Fruit fly (Drosophila melanogaster): Measurements from ENCODE around the gene CG4611.
A peak's percentile ranks its signal among the peaks of the same experiment; 100 is the strongest.

Gene CG4611

DNA sequence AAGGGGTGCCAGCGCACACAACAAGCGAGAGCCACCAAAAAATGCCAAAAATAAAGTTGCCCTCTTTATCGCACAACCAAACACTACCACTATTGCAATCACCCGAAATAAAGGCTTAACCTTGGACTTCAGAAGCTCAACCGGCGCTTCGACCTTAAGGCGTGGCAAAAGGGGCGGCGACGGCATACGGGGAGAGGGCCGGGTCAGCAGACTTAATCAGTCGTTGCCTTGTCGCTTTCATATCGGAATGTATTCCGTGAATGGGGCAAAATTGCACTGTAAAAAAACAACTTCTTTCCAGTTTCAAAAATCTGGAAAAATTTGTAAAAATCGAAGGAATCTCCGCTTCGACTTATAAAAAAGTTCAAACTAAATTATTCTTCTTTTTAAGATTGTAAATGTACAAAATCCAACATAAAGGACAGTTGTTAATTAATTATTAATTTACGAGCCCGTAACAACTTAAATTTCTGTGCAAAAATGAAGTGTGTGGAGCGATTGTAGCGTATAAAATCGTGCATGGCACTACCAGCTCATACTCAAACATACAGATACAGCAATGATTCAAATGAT, 46.9 kb downstream of the CG4611 start:
- TF ChIP-seq CG8301 (tag; optimal IDR thresholded peaks at IDR 0.05): peak; percentile 18
- peak; percentile 47 for TF ChIP-seq EcR (GFP tag; optimal IDR thresholded peaks at IDR 0.05)
- peak; percentile 40 for TF ChIP-seq CG8159 (tag; optimal IDR thresholded peaks at IDR 0.05)
- TF ChIP-seq Ets98B (GFP tag; IDR thresholded peaks at IDR 0.05): no peak
- TF ChIP-seq CG13204 (GFP tag; optimal IDR thresholded peaks at IDR 0.05): no peak
- peak; percentile 1 for TF ChIP-seq CG34367 (tag; optimal IDR thresholded peaks at IDR 0.05)
- peak; percentile 18 for TF ChIP-seq Pif1A (GFP tag; optimal IDR thresholded peaks at IDR 0.05)
- no peak for TF ChIP-seq CG9948 (tag; optimal IDR thresholded peaks at IDR 0.05)
- peak; percentile 13 for TF ChIP-seq CG17806 (tag; optimal IDR thresholded peaks at IDR 0.05)
- peak; percentile 49 for TF ChIP-seq Snoo (tag; optimal IDR thresholded peaks at IDR 0.05)
- TF ChIP-seq CG10348 (GFP tag; IDR thresholded peaks at IDR 0.05): no peak
- no peak for TF ChIP-seq rn (GFP tag; IDR thresholded peaks at IDR 0.05)
- TF ChIP-seq CG15710 (tag; optimal IDR thresholded peaks at IDR 0.05): peak; percentile 20

DNA sequence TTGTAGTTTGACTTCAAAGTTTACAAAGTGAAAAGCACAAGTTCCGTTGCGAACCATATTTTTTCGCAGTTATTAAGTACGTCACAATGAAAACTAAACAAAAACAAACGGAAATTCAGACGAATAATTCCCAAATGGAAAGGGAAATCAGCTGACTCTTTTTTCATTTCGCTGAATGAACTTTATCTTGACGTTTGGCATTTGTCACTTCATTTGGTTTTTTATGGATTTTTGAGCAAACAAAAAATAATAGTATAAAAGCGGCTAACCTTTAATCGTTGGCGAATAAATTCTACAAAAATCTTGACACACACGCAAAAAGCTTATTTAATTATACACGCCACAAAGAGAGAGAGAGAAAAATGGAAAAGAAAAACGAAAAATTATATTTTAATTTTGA, 47.5 kb downstream of the CG4611 start:
- TF ChIP-seq Snoo (tag; optimal IDR thresholded peaks at IDR 0.05) (no peak), CG4496 (GFP tag; IDR thresholded peaks at IDR 0.05) (no peak), CG15710 (tag; optimal IDR thresholded peaks at IDR 0.05) (no peak), CG32121 (GFP tag; IDR thresholded peaks at IDR 0.05) (no peak), CG13204 (GFP tag; optimal IDR thresholded peaks at IDR 0.05) (no peak)

DNA sequence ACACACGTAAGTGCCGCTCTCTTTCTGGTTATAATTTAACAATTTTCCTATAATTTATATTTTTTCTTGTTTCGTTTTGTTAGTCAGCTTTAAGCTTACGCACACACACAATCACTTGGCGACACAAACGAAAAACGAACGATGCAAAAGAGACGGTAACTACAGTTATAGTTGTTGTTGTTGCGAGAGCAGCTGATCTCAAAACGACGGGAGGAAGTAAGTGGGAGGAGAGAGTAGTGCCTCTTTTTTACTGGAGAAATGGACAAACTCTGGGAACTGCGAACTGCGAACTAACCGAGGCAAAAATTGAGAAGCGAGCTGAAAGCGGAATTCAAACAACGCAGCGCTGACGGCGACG, 48.3 kb downstream of the CG4611 start:
- TF ChIP-seq CG9948 (tag; optimal IDR thresholded peaks at IDR 0.05): no peak
- TF ChIP-seq D1 (tag; optimal IDR thresholded peaks at IDR 0.05): no peak
- TF ChIP-seq CG10348 (GFP tag; IDR thresholded peaks at IDR 0.05): no peak
- TF ChIP-seq CG13204 (GFP tag; optimal IDR thresholded peaks at IDR 0.05): no peak
- TF ChIP-seq fd96Ca (GFP tag; IDR thresholded peaks at IDR 0.05): no peak
- TF ChIP-seq gl (tag; optimal IDR thresholded peaks at IDR 0.05): no peak
- no peak for TF ChIP-seq CG15710 (tag; optimal IDR thresholded peaks at IDR 0.05)
- peak; percentile 20 for TF ChIP-seq CG8159 (tag; optimal IDR thresholded peaks at IDR 0.05)
- TF ChIP-seq CG14655 (GFP tag; optimal IDR thresholded peaks at IDR 0.05): no peak
- no peak; the same call in 2 of the 3 replicates for TF ChIP-seq CG4496 (GFP tag; IDR thresholded peaks at IDR 0.05)
- TF ChIP-seq Ets98B (GFP tag; IDR thresholded peaks at IDR 0.05): no peak
- 0 out of 2 replicates have a peak, but pooled peaks have one; percentile 7 for TF ChIP-seq CG12605 (GFP tag; IDR thresholded peaks at IDR 0.05)
- TF ChIP-seq Snoo (tag; optimal IDR thresholded peaks at IDR 0.05): no peak
- peak; percentile 22 for TF ChIP-seq Pif1A (GFP tag; optimal IDR thresholded peaks at IDR 0.05)
- no peak for TF ChIP-seq rn (GFP tag; IDR thresholded peaks at IDR 0.05)
- TF ChIP-seq CG34367 (tag; optimal IDR thresholded peaks at IDR 0.05): no peak
- no peak for TF ChIP-seq Pif1B (GFP tag; optimal IDR thresholded peaks at IDR 0.05)
- TF ChIP-seq CG32121 (GFP tag; IDR thresholded peaks at IDR 0.05): no peak
- no peak for TF ChIP-seq CG8301 (tag; optimal IDR thresholded peaks at IDR 0.05)
- peak; percentile 49 for TF ChIP-seq EcR (GFP tag; optimal IDR thresholded peaks at IDR 0.05)
- no peak for TF ChIP-seq CG17806 (tag; optimal IDR thresholded peaks at IDR 0.05)

DNA sequence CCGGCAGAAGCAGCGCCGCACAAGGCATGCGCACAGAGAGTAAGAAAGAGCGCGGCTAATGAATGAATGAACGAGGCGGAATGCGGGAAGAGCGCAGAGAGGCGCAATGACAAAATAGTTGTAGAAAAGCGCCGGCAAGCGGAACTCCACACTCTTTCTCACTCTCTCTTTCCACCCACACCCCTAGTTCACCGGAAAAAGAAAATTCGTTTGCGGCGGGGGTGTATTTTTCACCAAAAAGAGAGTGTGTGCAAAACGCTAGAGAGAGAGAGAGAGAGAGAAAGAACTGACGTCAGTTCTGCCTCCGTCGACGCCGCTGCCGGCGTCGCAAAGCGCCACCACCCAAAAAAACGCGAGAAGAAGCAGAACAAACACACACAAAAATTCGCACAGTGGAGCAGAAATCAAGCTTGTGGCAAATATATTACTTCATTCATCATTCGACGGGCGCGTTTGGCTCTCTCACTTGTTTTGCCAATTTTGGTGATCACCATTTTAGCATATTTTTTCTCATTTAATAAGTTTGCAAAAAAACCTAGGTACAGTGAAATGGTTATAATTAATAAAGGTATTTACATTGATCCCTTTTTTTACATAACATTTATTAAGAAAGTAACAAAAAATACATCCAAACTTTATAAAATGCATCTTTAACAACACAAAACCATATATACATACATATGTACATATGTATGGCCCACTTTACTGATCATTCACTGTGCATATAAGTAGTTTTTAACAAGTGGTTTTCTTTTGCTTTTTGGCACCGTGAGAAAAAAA, 48.9 kb downstream of the CG4611 start:
- no peak for TF ChIP-seq CG9948 (tag; optimal IDR thresholded peaks at IDR 0.05)
- no peak for TF ChIP-seq CG8301 (tag; optimal IDR thresholded peaks at IDR 0.05)
- peak; percentile 40; the same call in 1 of the 2 replicates for TF ChIP-seq Ets98B (GFP tag; IDR thresholded peaks at IDR 0.05)
- peak; percentile 5 for TF ChIP-seq Pif1B (GFP tag; optimal IDR thresholded peaks at IDR 0.05)
- no peak for TF ChIP-seq gl (tag; optimal IDR thresholded peaks at IDR 0.05)
- TF ChIP-seq Snoo (tag; optimal IDR thresholded peaks at IDR 0.05): no peak
- TF ChIP-seq Pif1A (GFP tag; optimal IDR thresholded peaks at IDR 0.05): no peak
- TF ChIP-seq CG13204 (GFP tag; optimal IDR thresholded peaks at IDR 0.05): no peak
- no peak for TF ChIP-seq CG10348 (GFP tag; IDR thresholded peaks at IDR 0.05)
- peak; percentile 50; the same call in 1 of the 3 replicates for TF ChIP-seq CG4496 (GFP tag; IDR thresholded peaks at IDR 0.05)
- 0 out of 2 replicates have a peak, but pooled peaks have one; percentile 8 for TF ChIP-seq CG12605 (GFP tag; IDR thresholded peaks at IDR 0.05)
- TF ChIP-seq CG8159 (tag; optimal IDR thresholded peaks at IDR 0.05): no peak
- no peak for TF ChIP-seq CG34367 (tag; optimal IDR thresholded peaks at IDR 0.05)
- no peak for TF ChIP-seq CG15710 (tag; optimal IDR thresholded peaks at IDR 0.05)
- 0 out of 3 replicates have a peak, but pooled peaks have one; percentile 39 for TF ChIP-seq fd96Ca (GFP tag; IDR thresholded peaks at IDR 0.05)
- no peak for TF ChIP-seq D1 (tag; optimal IDR thresholded peaks at IDR 0.05)
- 0 out of 2 replicates have a peak, but pooled peaks have one; percentile 8 for TF ChIP-seq CG32121 (GFP tag; IDR thresholded peaks at IDR 0.05)
- no peak for TF ChIP-seq rn (GFP tag; IDR thresholded peaks at IDR 0.05)
- TF ChIP-seq EcR (GFP tag; optimal IDR thresholded peaks at IDR 0.05): no peak
- peak; percentile 17 for TF ChIP-seq CG14655 (GFP tag; optimal IDR thresholded peaks at IDR 0.05)
- no peak for TF ChIP-seq CG17806 (tag; optimal IDR thresholded peaks at IDR 0.05)

DNA sequence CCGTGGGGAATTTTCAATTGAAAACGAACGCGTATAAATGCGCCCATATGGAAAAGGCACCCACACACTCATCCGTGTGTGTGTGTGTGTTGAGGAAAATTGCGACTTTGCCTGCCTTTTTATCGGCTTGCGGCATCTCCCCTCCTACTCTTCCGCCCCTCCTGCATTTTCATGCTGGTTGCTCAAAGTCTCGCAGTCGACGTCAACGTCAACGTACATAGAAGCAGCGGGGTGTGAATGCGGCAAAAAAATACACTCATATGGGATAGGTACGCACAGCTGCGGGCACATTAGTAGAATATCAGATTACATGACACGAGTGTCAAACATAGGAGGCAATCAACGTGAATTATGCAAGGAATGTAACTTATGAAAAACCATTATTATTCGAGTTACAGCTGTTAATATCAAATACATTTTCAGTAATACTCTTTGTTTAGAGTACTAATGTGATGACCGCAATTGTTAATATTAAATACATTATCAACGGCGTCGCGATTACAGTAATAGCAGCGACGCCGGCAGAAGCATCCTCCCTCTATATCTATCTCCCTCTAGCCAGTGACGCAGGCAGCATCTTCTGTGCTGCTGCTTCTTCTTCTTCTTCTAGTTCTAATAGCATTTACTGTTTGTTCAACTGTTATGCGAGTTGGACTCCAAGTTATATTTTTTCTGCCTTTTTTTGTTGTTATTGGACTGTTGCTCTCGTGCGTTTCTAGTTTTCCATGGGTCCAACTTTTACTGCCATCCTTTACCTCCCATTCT, 50.8 kb downstream of the CG4611 start:
- peak; percentile 75 for TF ChIP-seq Snoo (tag; optimal IDR thresholded peaks at IDR 0.05)
- TF ChIP-seq rn (GFP tag; IDR thresholded peaks at IDR 0.05): peak; percentile 83
- no peak for TF ChIP-seq EcR (GFP tag; optimal IDR thresholded peaks at IDR 0.05)
- peak; percentile 73 for TF ChIP-seq CG10348 (GFP tag; IDR thresholded peaks at IDR 0.05)
- peak; percentile 93 for TF ChIP-seq CG32121 (GFP tag; IDR thresholded peaks at IDR 0.05)
- TF ChIP-seq CG17806 (tag; optimal IDR thresholded peaks at IDR 0.05): peak; percentile 88
- TF ChIP-seq Pif1B (GFP tag; optimal IDR thresholded peaks at IDR 0.05): peak; percentile 82
- peak; percentile 92 for TF ChIP-seq Pif1A (GFP tag; optimal IDR thresholded peaks at IDR 0.05)
- TF ChIP-seq fd96Ca (GFP tag; IDR thresholded peaks at IDR 0.05): peak; percentile 95
- peak; percentile 88 for TF ChIP-seq CG12605 (GFP tag; IDR thresholded peaks at IDR 0.05)
- peak; percentile 96 for TF ChIP-seq CG14655 (GFP tag; optimal IDR thresholded peaks at IDR 0.05)
- peak; percentile 94 for TF ChIP-seq Ets98B (GFP tag; IDR thresholded peaks at IDR 0.05)
- TF ChIP-seq CG34367 (tag; optimal IDR thresholded peaks at IDR 0.05): peak; percentile 87
- TF ChIP-seq D1 (tag; optimal IDR thresholded peaks at IDR 0.05): no peak
- TF ChIP-seq CG8159 (tag; optimal IDR thresholded peaks at IDR 0.05): peak; percentile 88
- peak; percentile 84 for TF ChIP-seq CG15710 (tag; optimal IDR thresholded peaks at IDR 0.05)
- TF ChIP-seq CG4496 (GFP tag; IDR thresholded peaks at IDR 0.05): peak; percentile 96
- peak; percentile 97 for TF ChIP-seq CG8301 (tag; optimal IDR thresholded peaks at IDR 0.05)
- TF ChIP-seq gl (tag; optimal IDR thresholded peaks at IDR 0.05): peak; percentile 74
- TF ChIP-seq CG13204 (GFP tag; optimal IDR thresholded peaks at IDR 0.05): peak; percentile 52
- peak; percentile 91 for TF ChIP-seq CG9948 (tag; optimal IDR thresholded peaks at IDR 0.05)

Data from whole organism, pupa.